Worm (Caenorhabditis elegans): ENCODE results near the gene F46H5.3.

The F46H5.3 gene

ce11 chrX:7242878-7243277, 4.4 kb upstream of the F46H5.3 start, which contains the start of gene F46H5.7:
Gene F46H5.7 (minus strand): TSS chrX:7242983.
- TF ChIP-seq ceh-14 (tag; optimal IDR thresholded peaks at IDR 0.05), result no peak
- TF ChIP-seq pax-1 (tag; optimal IDR thresholded peaks at IDR 0.05), result no peak
- peak; percentile 25 for TF ChIP-seq tbx-2 (tag; optimal IDR thresholded peaks at IDR 0.05)

ce11 chrX:7242119-7242518, 3.7 kb upstream of the F46H5.3 start:
- TF ChIP-seq unc-55 (GFP tag; optimal IDR thresholded peaks at IDR 0.05) (no peak), ets-4 (tag; optimal IDR thresholded peaks at IDR 0.05) (no peak), ztf-16 (tag; optimal IDR thresholded peaks at IDR 0.05) (no peak)

- TF ChIP-seq hlh-8 (tag; optimal IDR thresholded peaks at IDR 0.05), result peak; percentile 61
- peak; percentile 69 for TF ChIP-seq ceh-18 (tag; optimal IDR thresholded peaks at IDR 0.05)
- TF ChIP-seq unc-55 (GFP tag; optimal IDR thresholded peaks at IDR 0.05), result peak; percentile 67
- TF ChIP-seq ceh-34 (tag; optimal IDR thresholded peaks at IDR 0.05), result no peak
- TF ChIP-seq pat-9 (tag; optimal IDR thresholded peaks at IDR 0.05), result peak; percentile 0
Observed at ce11 chrX:7236717-7237116, 1.7 kb downstream of the F46H5.3 start.

ce11 chrX:7234723-7235203, 3.7 kb downstream of the F46H5.3 start:
- TF ChIP-seq dmd-4 (tag; optimal IDR thresholded peaks at IDR 0.05; ENCODE audit: borderline replicate concordance) (peak; percentile 30), eyg-1 (tag; optimal IDR thresholded peaks at IDR 0.05) (no peak), nhr-232 (tag; optimal IDR thresholded peaks at IDR 0.05) (no peak), mec-3 (tag; optimal IDR thresholded peaks at IDR 0.05; ENCODE audit: borderline replicate concordance) (no peak), ceh-19 (GFP tag; optimal IDR thresholded peaks at IDR 0.05) (no peak), unc-42 (tag; optimal IDR thresholded peaks at IDR 0.05) (peak; percentile 91), fkh-6 (tag; optimal IDR thresholded peaks at IDR 0.05) (no peak), ceh-34 (tag; optimal IDR thresholded peaks at IDR 0.05) (peak; percentile 66), ceh-31 (tag; optimal IDR thresholded peaks at IDR 0.05) (peak; percentile 57), unc-3 (GFP tag; conservative IDR thresholded peaks at IDR 0.05) (no peak), unc-3 (tag; optimal IDR thresholded peaks at IDR 0.05) (no peak), dve-1 (tag; optimal IDR thresholded peaks at IDR 0.05) (no peak), ztf-16 (tag; optimal IDR thresholded peaks at IDR 0.05) (no peak), ref-2 (tag; optimal IDR thresholded peaks at IDR 0.05) (peak; percentile 27), hlh-6 (tag; optimal IDR thresholded peaks at IDR 0.05) (peak; percentile 61), syd-9 (tag; optimal IDR thresholded peaks at IDR 0.05) (peak; percentile 1), fax-1 (tag; optimal IDR thresholded peaks at IDR 0.05) (no peak), fkh-10 (GFP tag; optimal IDR thresholded peaks at IDR 0.05) (peak; percentile 12), tbx-2 (tag; optimal IDR thresholded peaks at IDR 0.05) (peak; percentile 10), unc-55 (GFP tag; optimal IDR thresholded peaks at IDR 0.05) (no peak), T23F11.4 (GFP tag; optimal IDR thresholded peaks at IDR 0.05) (no peak), pat-9 (tag; optimal IDR thresholded peaks at IDR 0.05) (no peak), ceh-18 (tag; optimal IDR thresholded peaks at IDR 0.05) (peak; percentile 93), ceh-30 (tag; optimal IDR thresholded peaks at IDR 0.05) (no peak), ceh-22 (tag; optimal IDR thresholded peaks at IDR 0.05) (no peak), odd-2 (tag; optimal IDR thresholded peaks at IDR 0.05) (no peak), C38D4.7 (GFP tag; optimal IDR thresholded peaks at IDR 0.05) (no peak), pqm-1 (tag; optimal IDR thresholded peaks at IDR 0.05) (no peak), lim-6 (tag; optimal IDR thresholded peaks at IDR 0.05) (no peak), ceh-14 (tag; optimal IDR thresholded peaks at IDR 0.05) (peak; percentile 49), ceh-6 (GFP tag; optimal IDR thresholded peaks at IDR 0.05) (peak; percentile 30), F13H6.1 (tag; optimal IDR thresholded peaks at IDR 0.05) (peak; percentile 50), che-1 (tag; optimal IDR thresholded peaks at IDR 0.05) (no peak), nfya-1 (tag; optimal IDR thresholded peaks at IDR 0.05) (peak; percentile 14)

Measured in whole organism, late embryonic.